Fruit fly (Drosophila melanogaster) whole organism, embryonic: ENCODE results near the gene Ssadh.

Experiments
- CG10267 ChIP-seq: fragments of 200-800 bp; sonication (Bioruptor generic); optimal IDR thresholded peaks from 2 replicates; lab custom pipeline; 2018; ENCODE audit warnings: missing biosample characterization, mild to moderate bottlenecking, missing genetic modification characterization, moderate library complexity
- CG10959 ChIP-seq: fragments of 200-800 bp; sonication (Bioruptor generic); IDR thresholded peaks from 2 replicates; pipeline ENCODE4 v1.3.6; 2022; ENCODE audit warnings: missing biosample characterization, missing genetic modification characterization
- CG10979 ChIP-seq: fragments of 200-800 bp; sonication (Bioruptor generic); optimal IDR thresholded peaks from 2 replicates; lab custom pipeline; 2018; ENCODE audit warnings: missing biosample characterization, mild to moderate bottlenecking, missing genetic modification characterization, moderate library complexity
- CG11504 ChIP-seq: fragments of 200-800 bp; sonication (Bioruptor generic); optimal IDR thresholded peaks from 3 replicates; lab custom pipeline; 2019; ENCODE audit warnings: missing biosample characterization, mild to moderate bottlenecking, missing genetic modification characterization, moderate library complexity
- CG11560 ChIP-seq: fragments of 200-800 bp; sonication (Bioruptor generic); IDR thresholded peaks from 3 replicates; pipeline ENCODE4 v1.3.6; 2022; ENCODE audit warnings: missing biosample characterization, missing genetic modification characterization
- CG13287 ChIP-seq: fragments of 200-800 bp; sonication (Bioruptor generic); IDR thresholded peaks from 2 replicates; pipeline ENCODE4 v1.3.6; 2022; ENCODE audit warnings: missing biosample characterization, missing genetic modification characterization; ENCODE audit not compliant: partially characterized antibody
- CG13624 ChIP-seq: fragments of 200-800 bp; sonication (Bioruptor generic); optimal IDR thresholded peaks from 2 replicates; lab custom pipeline; 2016; ENCODE audit warnings: missing biosample characterization, missing genetic modification characterization
- CG15601 ChIP-seq: fragments of 200-800 bp; sonication (Bioruptor generic); optimal IDR thresholded peaks from 3 replicates; lab custom pipeline; 2019; ENCODE audit warnings: missing biosample characterization, mild to moderate bottlenecking, missing genetic modification characterization, moderate library complexity
- CG17361 ChIP-seq: fragments of 200-800 bp; sonication (Bioruptor generic); IDR thresholded peaks from 3 replicates; pipeline ENCODE4 v1.3.6; 2022; ENCODE audit warnings: missing biosample characterization, missing genetic modification characterization
- CG2889 ChIP-seq: fragments of 200-800 bp; sonication (Bioruptor generic); IDR thresholded peaks from 3 replicates; pipeline ENCODE4 v1.3.6; 2022; ENCODE audit warnings: missing biosample characterization, missing genetic modification characterization
- CG31365 ChIP-seq: fragments of 200-800 bp; sonication (Bioruptor generic); optimal IDR thresholded peaks from 2 replicates; lab custom pipeline; 2018; ENCODE audit warnings: missing biosample characterization, mild to moderate bottlenecking, missing genetic modification characterization
- CG4404 ChIP-seq: fragments of 200-800 bp; sonication (Bioruptor generic); IDR thresholded peaks from 2 replicates; pipeline ENCODE4 v1.3.6; 2022; ENCODE audit warnings: missing biosample characterization, missing genetic modification characterization
- CG4424 ChIP-seq: fragments of 200-800 bp; sonication (Bioruptor generic); optimal IDR thresholded peaks from 3 replicates; lab custom pipeline; 2016; ENCODE audit warnings: missing biosample characterization, missing genetic modification characterization
- CG7357 ChIP-seq: fragments of 200-800 bp; sonication (Bioruptor generic); IDR thresholded peaks from 3 replicates; pipeline ENCODE4 v1.3.6; 2022; ENCODE audit warnings: missing biosample characterization, missing genetic modification characterization
- CG7745 ChIP-seq: fragments of 200-800 bp; sonication (Bioruptor generic); optimal IDR thresholded peaks from 2 replicates; lab custom pipeline; 2018; ENCODE audit warnings: missing biosample characterization, mild to moderate bottlenecking, missing genetic modification characterization, moderate library complexity
- CG8359 ChIP-seq: fragments of 200-800 bp; sonication (Bioruptor generic); optimal IDR thresholded peaks from 2 replicates; lab custom pipeline; 2017; ENCODE audit warnings: missing biosample characterization, mild to moderate bottlenecking, missing genetic modification characterization, borderline replicate concordance
- CG8765 ChIP-seq: fragments of 200-800 bp; sonication (Bioruptor generic); IDR thresholded peaks from 2 replicates; pipeline ENCODE4 v1.3.6; 2022; ENCODE audit warnings: missing biosample characterization, missing genetic modification characterization
- CG9727 ChIP-seq: fragments of 200-800 bp; sonication (Bioruptor generic); optimal IDR thresholded peaks from 3 replicates; lab custom pipeline; 2017; ENCODE audit warnings: missing biosample characterization, mild to moderate bottlenecking, missing genetic modification characterization
- CG9797 ChIP-seq: fragments of 200-800 bp; sonication (Bioruptor generic); optimal IDR thresholded peaks from 3 replicates; lab custom pipeline; 2018; ENCODE audit warnings: missing biosample characterization, mild to moderate bottlenecking, missing genetic modification characterization
- CG9876 ChIP-seq: fragments of 200-800 bp; sonication (Bioruptor generic); optimal IDR thresholded peaks from 2 replicates; lab custom pipeline; 2016; ENCODE audit warnings: missing biosample characterization, missing genetic modification characterization
- Dfd ChIP-seq, 2 experiments: fragments of >200 bp; optimal IDR thresholded peaks; 2 replicates each; lab custom pipeline; 2017; ENCODE audit warnings: missing biosample characterization in 2 of 2, missing genetic modification characterization in 2 of 2
- Doc2 ChIP-seq: fragments of 200-800 bp; sonication (Bioruptor generic); IDR thresholded peaks from 2 replicates; pipeline ENCODE4 v1.3.6; 2022; ENCODE audit warnings: missing biosample characterization, missing genetic modification characterization
- H15 ChIP-seq: fragments of 200-800 bp; sonication (Bioruptor generic); IDR thresholded peaks from 3 replicates; pipeline ENCODE4 v1.3.6; 2022; ENCODE audit warnings: missing biosample characterization, missing genetic modification characterization
- HmgZ ChIP-seq: fragments of 200-800 bp; sonication (Bioruptor generic); optimal IDR thresholded peaks from 2 replicates; lab custom pipeline; 2018; ENCODE audit warnings: missing biosample characterization, mild to moderate bottlenecking, missing genetic modification characterization
- Hr78 ChIP-seq, 2 experiments: fragments of 200-800 bp in 1 of 2; fragments of >200 bp in 1 of 2; sonication (Bioruptor generic) in 1 of 2; optimal IDR thresholded peaks; 2 replicates each; lab custom pipeline; 2017 to 2019; ENCODE audit warnings: missing biosample characterization in 2 of 2, missing genetic modification characterization in 2 of 2, mild to moderate bottlenecking in 1 of 2, moderate library complexity in 1 of 2
- MESR4 ChIP-seq: fragments of 200-800 bp; sonication (Bioruptor generic); optimal IDR thresholded peaks from 2 replicates; lab custom pipeline; 2018; ENCODE audit warnings: missing biosample characterization, mild to moderate bottlenecking, missing genetic modification characterization, moderate library complexity
- MTF-1 ChIP-seq: fragments of 200-800 bp; sonication (Bioruptor generic); optimal IDR thresholded peaks from 2 replicates; lab custom pipeline; 2018; ENCODE audit warnings: missing biosample characterization, mild to moderate bottlenecking, missing genetic modification characterization, borderline replicate concordance
- Nf-YC ChIP-seq: fragments of 200-800 bp; optimal IDR thresholded peaks from 3 replicates; lab custom pipeline; 2019; ENCODE audit warnings: missing biosample characterization, mild to moderate bottlenecking, missing genetic modification characterization, moderate library complexity
- Spps ChIP-seq: fragments of 200-800 bp; sonication (Bioruptor generic); optimal IDR thresholded peaks from 2 replicates; lab custom pipeline; 2018; ENCODE audit warnings: missing biosample characterization, mild to moderate bottlenecking, missing genetic modification characterization
- Stat92E ChIP-seq, 3 experiments: fragments of >200 bp in 2 of 3; fragments of 200-800 bp in 1 of 3; sonication (Bioruptor generic) in 1 of 3; optimal IDR thresholded peaks; 2 replicates each; lab custom pipeline; 2017 to 2019; ENCODE audit warnings: missing biosample characterization in 3 of 3, missing genetic modification characterization in 3 of 3, mild to moderate bottlenecking in 1 of 3, moderate library complexity in 1 of 3
- aop ChIP-seq: fragments of 200-800 bp; sonication (Bioruptor generic); IDR thresholded peaks from 2 replicates; pipeline ENCODE4 v1.3.6; 2022; ENCODE audit warnings: missing biosample characterization, missing genetic modification characterization
- ems ChIP-seq: fragments of 200-800 bp; sonication (Bioruptor generic); optimal IDR thresholded peaks from 3 replicates; lab custom pipeline; 2016; ENCODE audit warnings: missing biosample characterization, missing genetic modification characterization
- gfzf ChIP-seq: fragments of 200-800 bp; sonication (Bioruptor generic); optimal IDR thresholded peaks from 2 replicates; lab custom pipeline; 2016; ENCODE audit warnings: missing biosample characterization, mild to moderate bottlenecking, missing genetic modification characterization, moderate library complexity
- grau ChIP-seq: fragments of 200-800 bp; optimal IDR thresholded peaks from 3 replicates; lab custom pipeline; 2019; ENCODE audit warnings: missing biosample characterization, mild to moderate bottlenecking, missing genetic modification characterization, moderate library complexity
- gsb ChIP-seq: fragments of 200-800 bp; sonication (Bioruptor generic); IDR thresholded peaks from 2 replicates; pipeline ENCODE4 v1.3.6; 2022; ENCODE audit warnings: missing biosample characterization, missing genetic modification characterization
- gt ChIP-seq: fragments of 200-800 bp; sonication (Bioruptor generic); IDR thresholded peaks from 2 replicates; pipeline ENCODE4 v1.3.6; 2022; ENCODE audit warnings: missing biosample characterization, missing genetic modification characterization
- hb ChIP-seq: fragments of 200-800 bp; sonication (Bioruptor generic); IDR thresholded peaks from 3 replicates; pipeline ENCODE4 v1.3.6; 2022; ENCODE audit warnings: missing biosample characterization, missing genetic modification characterization; ENCODE audit not compliant: partially characterized antibody
- nmo ChIP-seq: fragments of 200-800 bp; sonication (Bioruptor generic); optimal IDR thresholded peaks from 2 replicates; lab custom pipeline; 2018; ENCODE audit warnings: missing biosample characterization, mild to moderate bottlenecking, missing genetic modification characterization, moderate library complexity
- oc ChIP-seq: fragments of 200-800 bp; sonication (Bioruptor generic); optimal IDR thresholded peaks from 2 replicates; lab custom pipeline; 2018; ENCODE audit warnings: missing biosample characterization, mild to moderate bottlenecking, missing genetic modification characterization, moderate library complexity
- odd ChIP-seq: fragments of 200-800 bp; sonication (Bioruptor generic); optimal IDR thresholded peaks from 2 replicates; lab custom pipeline; 2017; ENCODE audit warnings: missing biosample characterization, mild to moderate bottlenecking, missing genetic modification characterization
- pzg ChIP-seq: fragments of 200-800 bp; sonication (Bioruptor generic); optimal IDR thresholded peaks from 3 replicates; lab custom pipeline; 2018; ENCODE audit warnings: missing biosample characterization, mild to moderate bottlenecking, missing genetic modification characterization, moderate library complexity
- sens ChIP-seq: fragments of 200-800 bp; sonication (Bioruptor generic); peaks from one replicate; lab custom pipeline; 2016; ENCODE audit warnings: missing biosample characterization, missing genetic modification characterization
- sr ChIP-seq: fragments of 200-800 bp; sonication (Bioruptor generic); IDR thresholded peaks from 3 replicates; pipeline ENCODE4 v1.3.6; 2022; ENCODE audit warnings: missing biosample characterization, missing genetic modification characterization
- ssp ChIP-seq: fragments of 200-800 bp; sonication (Bioruptor generic); IDR thresholded peaks from 2 replicates; pipeline ENCODE4 v1.3.6; 2022; ENCODE audit warnings: missing biosample characterization, missing genetic modification characterization
- sug ChIP-seq: fragments of 200-800 bp; optimal IDR thresholded peaks from 2 replicates; lab custom pipeline; 2019; ENCODE audit warnings: missing biosample characterization, mild to moderate bottlenecking, missing genetic modification characterization, moderate library complexity
- tna ChIP-seq: fragments of 200-800 bp; sonication (Bioruptor generic); IDR thresholded peaks from 2 replicates; pipeline ENCODE4 v1.3.6; 2022; ENCODE audit warnings: missing biosample characterization, missing genetic modification characterization; ENCODE audit not compliant: partially characterized antibody
- twi ChIP-seq: fragments of 200-800 bp; optimal IDR thresholded peaks from 2 replicates; lab custom pipeline; 2019; ENCODE audit warnings: missing biosample characterization, mild to moderate bottlenecking, missing genetic modification characterization, moderate library complexity
- unc-4 ChIP-seq: fragments of 200-800 bp; sonication (Bioruptor generic); IDR thresholded peaks from 2 replicates; pipeline ENCODE4 v1.3.6; 2022; ENCODE audit warnings: missing biosample characterization, missing genetic modification characterization; ENCODE audit not compliant: partially characterized antibody
- yki ChIP-seq: fragments of >200 bp; optimal IDR thresholded peaks from 3 replicates; lab custom pipeline; 2018

Gene Ssadh

DNA sequence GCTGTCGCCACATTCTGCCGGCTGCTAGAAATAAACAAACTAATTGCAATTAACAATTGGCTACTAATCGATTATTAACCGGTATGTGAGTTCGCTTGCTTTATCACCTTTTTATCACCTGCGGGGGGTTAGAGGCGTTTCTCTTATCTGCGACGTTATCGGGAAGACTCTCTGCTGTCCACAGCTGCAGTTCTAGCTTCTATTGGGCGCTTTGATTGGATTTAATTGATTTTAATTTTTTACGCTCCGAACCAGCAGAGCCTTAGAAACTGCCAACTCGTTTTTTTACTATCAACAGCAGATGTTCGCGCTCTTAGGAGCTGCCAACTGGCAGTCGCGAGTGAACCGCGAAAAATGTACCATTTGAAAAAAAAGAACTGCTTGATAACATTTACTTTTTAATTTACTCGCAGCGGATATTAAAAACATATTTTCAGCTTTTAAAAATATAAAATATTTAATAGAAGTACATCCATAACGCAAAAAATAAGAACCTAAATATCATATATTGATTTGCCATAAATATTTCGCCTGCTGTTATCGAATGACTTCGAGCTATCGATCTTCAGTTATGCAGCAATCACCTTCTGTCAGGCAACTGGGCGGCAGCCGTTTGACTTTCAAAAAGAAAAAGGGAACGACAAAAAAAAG lies at the start of gene Ssadh (continued):
- TF ChIP-seq MTF-1 (no peak), CG13624 (GFP tag; lab: Kevin White, UChicago) (peak; percentile 8), CG7357 (GFP tag; lab: Robert Waterston, UW) (no peak), gfzf (GFP tag; lab: Kevin White, UChicago) (peak; percentile 23), CG7745 (tag; lab: Kevin White, UChicago) (no peak), CG8765 (no peak), CG8359 (GFP tag; lab: Kevin White, UChicago) (no peak), CG4404 (GFP tag; lab: Robert Waterston, UW) (no peak), CG2889 (GFP tag; lab: Robert Waterston, UW) (no peak), Dfd (GFP tag; optimal IDR thresholded peaks at IDR 0.05; lab: Kevin White, UChicago) (no peak), CG9727 (peak; percentile 3), sens (GFP tag; lab: Kevin White, UChicago) (no peak), CG10267 (tag; lab: Kevin White, UChicago) (peak; percentile 44), yki (no peak), Hr78 (GFP tag; optimal IDR thresholded peaks at IDR 0.05; lab: Kevin White, UChicago) (no peak), unc-4 (GFP tag; lab: Robert Waterston, UW) (0 out of 2 replicates have a peak, but pooled peaks have one; percentile 44), ssp (GFP tag; lab: Robert Waterston, UW) (no peak), CG10979 (tag; lab: Kevin White, UChicago) (no peak), oc (tag; lab: Kevin White, UChicago) (no peak), pzg (GFP tag; lab: Kevin White, UChicago) (peak; percentile 59), sug (tag; lab: Kevin White, UChicago) (peak; percentile 85), twi (tag; lab: Kevin White, UChicago) (peak; percentile 61), Stat92E (GFP tag; optimal IDR thresholded peaks at IDR 0.05; lab: Kevin White, UChicago) (no peak), grau (no peak), MESR4 (peak; percentile 22), CG17361 (GFP tag; lab: Robert Waterston, UW) (peak; percentile 20; the same call in 1 of the 3 replicates), gt (GFP tag; lab: Robert Waterston, UW) (no peak), nmo (GFP tag; lab: Kevin White, UChicago) (peak; percentile 35), ems (GFP tag; lab: Kevin White, UChicago) (no peak), hb (GFP tag; lab: Robert Waterston, UW) (peak; percentile 61; the same call in 1 of the 3 replicates), CG9797 (GFP tag; lab: Kevin White, UChicago) (peak; percentile 51), CG4424 (GFP tag; lab: Kevin White, UChicago) (peak; percentile 2), CG10959 (GFP tag; lab: Robert Waterston, UW) (no peak), HmgZ (peak; percentile 4), CG13287 (GFP tag; lab: Robert Waterston, UW) (peak; percentile 56), Nf-YC (peak; percentile 3), tna (GFP tag; lab: Robert Waterston, UW) (peak; percentile 63; the same call in 1 of the 2 replicates), aop (GFP tag; lab: Robert Waterston, UW) (no peak), CG31365 (tag; lab: Kevin White, UChicago) (peak; percentile 16), CG11504 (peak; percentile 44), Doc2 (GFP tag; lab: Robert Waterston, UW) (no peak), CG9876 (no peak), CG11560 (tag; lab: Robert Waterston, UW) (peak; percentile 99), gsb (GFP tag; lab: Robert Waterston, UW) (no peak), odd (GFP tag; lab: Kevin White, UChicago) (no peak), CG15601 (tag; lab: Kevin White, UChicago) (peak; percentile 18), Spps (tag; lab: Kevin White, UChicago) (no peak), sr (GFP tag; lab: Robert Waterston, UW) (no peak), H15 (GFP tag; lab: Robert Waterston, UW) (no peak)
